Worm (Caenorhabditis elegans) whole organism, L4 larva: Measurements from ENCODE around the gene F23H12.7.

Experiments
- ceh-82 ChIP-seq: sonication (generic microtip); optimal IDR thresholded peaks from 2 replicates; lab custom pipeline; 2017; ENCODE audit warnings: missing biosample characterization, missing genetic modification characterization
- dpl-1 ChIP-seq: fragments of 150-350 bp; optimal IDR thresholded peaks from 2 replicates; lab custom pipeline; 2014; ENCODE audit warnings: missing biosample characterization, missing genetic modification reagents, missing genetic modification characterization
- nhr-11 ChIP-seq: fragments of 150-350 bp; optimal IDR thresholded peaks from 2 replicates; lab custom pipeline; 2014; ENCODE audit warnings: missing biosample characterization, missing genetic modification characterization
- nhr-111 ChIP-seq: fragments of 200-800 bp; sonication (Bioruptor generic); optimal IDR thresholded peaks from 2 replicates; lab custom pipeline; 2018; ENCODE audit warnings: mild to moderate bottlenecking, missing genetic modification characterization, missing compliant biosample characterization
- nhr-25 ChIP-seq: sonication (generic microtip); optimal IDR thresholded peaks from 2 replicates; lab custom pipeline; 2017; ENCODE audit warnings: missing genetic modification characterization, mild to moderate bottlenecking, missing compliant biosample characterization, antibody characterized with exemption, moderate library complexity, borderline replicate concordance; ENCODE audit not compliant: insufficient read depth
- unc-62 ChIP-seq, 3 experiments: fragments of 150-350 bp in 1 of 3; sonication (generic microtip); optimal IDR thresholded peaks in 2 of 3; peaks in 1 of 3; 1 replicate in 1 of 3; 2 replicates in 2 of 3; lab custom pipeline; 2014 to 2017; ENCODE audit warnings: missing biosample characterization in 3 of 3, missing genetic modification characterization in 3 of 3, missing genetic modification reagents in 3 of 3, missing genotype in 1 of 3

- TF ChIP-seq nhr-111 (GFP tag; lab: Kevin White, UChicago) (no peak), unc-62 (GFP tag; optimal IDR thresholded peaks at IDR 0.05 in 1 of 2; lab: Kevin White, UChicago) (no peak), unc-62 (tag; optimal IDR thresholded peaks at IDR 0.05; lab: Kevin White, UChicago) (no peak), ceh-82 (tag; lab: Kevin White, UChicago) (no peak), nhr-11 (tag; lab: Kevin White, UChicago) (no peak), nhr-25 (tag; lab: Kevin White, UChicago) (no peak), dpl-1 (GFP tag; lab: Kevin White, UChicago) (no peak)
Observed at ce11 chrV:12386154-12386553, 14.7 kb downstream of the F23H12.7 start, which contains the start of gene K01D12.15.
